Fruit fly (Drosophila melanogaster): ENCODE measurements around the gene Cpr97Eb.

- TF ChIP-seq CG8478 (optimal IDR thresholded peaks at IDR 0.05) (no peak), luna (GFP tag; optimal IDR thresholded peaks at IDR 0.05) (no peak), cg (GFP tag; optimal IDR thresholded peaks at IDR 0.05) (no peak), Hsf (GFP tag; optimal IDR thresholded peaks at IDR 0.05) (no peak), unpg (GFP tag; optimal IDR thresholded peaks at IDR 0.05) (no peak), ind (GFP tag; optimal IDR thresholded peaks at IDR 0.05) (no peak), Atf-2 (GFP tag; optimal IDR thresholded peaks at IDR 0.05) (no peak), crol (GFP tag; IDR thresholded peaks at IDR 0.05) (no peak)
Measured at dm6 chr3R:27076618-27077017, 14.3 kb downstream of the Cpr97Eb start.
